Worm (Caenorhabditis elegans) whole organism, late embryonic: Measurements from ENCODE around the gene sre-19.

ENCODE experiments used
- C08G9.2 ChIP-seq: sonication (generic microtip); optimal IDR thresholded peaks from 2 replicates; lab custom pipeline; 2016; ENCODE audit warnings: mild to moderate bottlenecking, missing genetic modification characterization, moderate library complexity, missing compliant biosample characterization
- F13H6.1 ChIP-seq: sonication (generic microtip); optimal IDR thresholded peaks from 2 replicates; lab custom pipeline; 2016; ENCODE audit warnings: missing genetic modification characterization, missing compliant biosample characterization
- K02D7.2 ChIP-seq: sonication (generic microtip); optimal IDR thresholded peaks from 2 replicates; lab custom pipeline; 2017; ENCODE audit warnings: mild to moderate bottlenecking, missing genetic modification characterization, missing compliant biosample characterization
- K09A11.1 ChIP-seq: sonication (generic microtip); optimal IDR thresholded peaks from 2 replicates; lab custom pipeline; 2017; ENCODE audit warnings: antibody characterized with exemption, mild to moderate bottlenecking, missing genetic modification characterization, missing compliant biosample characterization; ENCODE audit not compliant: insufficient read depth
- ama-1 ChIP-seq: fragments of 150-350 bp; optimal IDR thresholded peaks from 2 replicates; lab custom pipeline; 2014
- ceh-18 ChIP-seq: sonication (generic microtip); optimal IDR thresholded peaks from 2 replicates; lab custom pipeline; 2016; ENCODE audit warnings: missing genetic modification characterization, missing compliant biosample characterization
- ceh-2 ChIP-seq: sonication (generic microtip); optimal IDR thresholded peaks from 2 replicates; lab custom pipeline; 2016; ENCODE audit warnings: missing genotype, missing genetic modification characterization, missing compliant biosample characterization
- ceh-34 ChIP-seq: sonication (generic microtip); optimal IDR thresholded peaks from 2 replicates; lab custom pipeline; 2016; ENCODE audit warnings: mild to moderate bottlenecking, missing genetic modification characterization, missing compliant biosample characterization
- ceh-48 ChIP-seq: sonication (generic microtip); optimal IDR thresholded peaks from 2 replicates; lab custom pipeline; 2016; ENCODE audit warnings: missing genetic modification characterization, inconsistent platforms, missing compliant biosample characterization
- ceh-9 ChIP-seq: sonication (generic microtip); optimal IDR thresholded peaks from 2 replicates; lab custom pipeline; 2016; ENCODE audit warnings: mild to moderate bottlenecking, missing genetic modification characterization, inconsistent platforms, missing compliant biosample characterization
- che-1 ChIP-seq: sonication (generic microtip); optimal IDR thresholded peaks from 2 replicates; lab custom pipeline; 2016; ENCODE audit warnings: mild to moderate bottlenecking, missing genetic modification characterization, missing compliant biosample characterization
- dmd-4 ChIP-seq: sonication (generic microtip); optimal IDR thresholded peaks from 2 replicates; lab custom pipeline; 2016; ENCODE audit warnings: borderline replicate concordance, missing genetic modification characterization, missing compliant biosample characterization
- elt-4 ChIP-seq: sonication (generic microtip); optimal IDR thresholded peaks from 2 replicates; lab custom pipeline; 2016; ENCODE audit warnings: missing genetic modification characterization, missing compliant biosample characterization
- ets-4 ChIP-seq: sonication (generic microtip); optimal IDR thresholded peaks from 2 replicates; lab custom pipeline; 2016; ENCODE audit warnings: missing genetic modification characterization, missing compliant biosample characterization
- eyg-1 ChIP-seq: sonication (generic microtip); optimal IDR thresholded peaks from 2 replicates; lab custom pipeline; 2016; ENCODE audit warnings: missing genotype, missing genetic modification characterization, missing compliant biosample characterization
- fkh-10 ChIP-seq: fragments of 150-350 bp; optimal IDR thresholded peaks from 2 replicates; lab custom pipeline; 2014; ENCODE audit warnings: missing biosample characterization, missing genetic modification reagents, missing genetic modification characterization
- fkh-6 ChIP-seq: sonication (generic microtip); optimal IDR thresholded peaks from 2 replicates; lab custom pipeline; 2016; ENCODE audit warnings: missing genetic modification characterization, missing compliant biosample characterization
- gmeb-2 ChIP-seq: sonication (generic microtip); optimal IDR thresholded peaks from 2 replicates; lab custom pipeline; 2016; ENCODE audit warnings: missing genetic modification characterization, inconsistent platforms, missing compliant biosample characterization
- hlh-13 ChIP-seq: fragments of 200-800 bp; sonication (Bioruptor generic); optimal IDR thresholded peaks from 2 replicates; lab custom pipeline; 2018; ENCODE audit warnings: mild to moderate bottlenecking, missing genetic modification characterization, missing compliant biosample characterization
- hlh-15 ChIP-seq: sonication (generic microtip); optimal IDR thresholded peaks from 2 replicates; lab custom pipeline; 2016; ENCODE audit warnings: missing genetic modification characterization, missing compliant biosample characterization
- hlh-30 ChIP-seq: sonication (generic microtip); optimal IDR thresholded peaks from 2 replicates; lab custom pipeline; 2017; ENCODE audit warnings: antibody characterized with exemption, missing genetic modification characterization, missing compliant biosample characterization; ENCODE audit not compliant: insufficient read depth
- hlh-6 ChIP-seq: sonication (generic microtip); optimal IDR thresholded peaks from 2 replicates; lab custom pipeline; 2016; ENCODE audit warnings: missing genotype, missing genetic modification characterization, missing compliant biosample characterization
- hlh-8 ChIP-seq: sonication (generic microtip); optimal IDR thresholded peaks from 2 replicates; lab custom pipeline; 2016; ENCODE audit warnings: missing genotype, missing genetic modification characterization, missing compliant biosample characterization
- lim-6 ChIP-seq: sonication (generic microtip); optimal IDR thresholded peaks from 2 replicates; lab custom pipeline; 2016; ENCODE audit warnings: missing genetic modification characterization, missing compliant biosample characterization
- lin-11 ChIP-seq: fragments of 200-800 bp; sonication (Bioruptor generic); optimal IDR thresholded peaks from 2 replicates; lab custom pipeline; 2018; ENCODE audit warnings: mild to moderate bottlenecking, missing genetic modification characterization, missing compliant biosample characterization
- nfya-1 ChIP-seq: sonication (generic microtip); optimal IDR thresholded peaks from 2 replicates; lab custom pipeline; 2017; ENCODE audit warnings: missing genetic modification characterization, mild to moderate bottlenecking, missing compliant biosample characterization, antibody characterized with exemption, moderate library complexity
- nhr-11 ChIP-seq: fragments of 150-350 bp; optimal IDR thresholded peaks from 2 replicates; lab custom pipeline; 2014; ENCODE audit warnings: missing biosample characterization, missing genetic modification characterization
- nhr-232 ChIP-seq: sonication (generic microtip); optimal IDR thresholded peaks from 2 replicates; lab custom pipeline; 2016; ENCODE audit warnings: missing genetic modification characterization, missing compliant biosample characterization
- npax-4 ChIP-seq: sonication (generic microtip); optimal IDR thresholded peaks from 2 replicates; lab custom pipeline; 2016; ENCODE audit warnings: missing genetic modification characterization, missing compliant biosample characterization
- odd-2 ChIP-seq: sonication (generic microtip); optimal IDR thresholded peaks from 2 replicates; lab custom pipeline; 2017; ENCODE audit warnings: antibody characterized with exemption, mild to moderate bottlenecking, missing genetic modification characterization, missing compliant biosample characterization
- pax-1 ChIP-seq: fragments of 150-350 bp; optimal IDR thresholded peaks from 2 replicates; lab custom pipeline; 2014; ENCODE audit warnings: missing biosample characterization, missing genetic modification characterization
- pha-2 ChIP-seq: sonication (generic microtip); optimal IDR thresholded peaks from 2 replicates; lab custom pipeline; 2017; ENCODE audit warnings: mild to moderate bottlenecking, missing genetic modification characterization, missing compliant biosample characterization
- pqm-1 ChIP-seq: sonication (generic microtip); optimal IDR thresholded peaks from 2 replicates; lab custom pipeline; 2016; ENCODE audit warnings: missing genetic modification characterization, missing compliant biosample characterization
- pros-1 ChIP-seq: fragments of 150-350 bp; optimal IDR thresholded peaks from 2 replicates; lab custom pipeline; 2014; ENCODE audit warnings: missing biosample characterization, missing genetic modification reagents, missing genetic modification characterization
- rnt-1 ChIP-seq: sonication (generic microtip); optimal IDR thresholded peaks from 2 replicates; lab custom pipeline; 2016; ENCODE audit warnings: missing genetic modification characterization, missing compliant biosample characterization
- sdc-2 ChIP-seq: sonication (generic microtip); optimal IDR thresholded peaks from 2 replicates; lab custom pipeline; 2016; ENCODE audit warnings: missing genotype, missing genetic modification characterization, missing compliant biosample characterization
- sox-2 ChIP-seq: fragments of 200-800 bp; sonication (Bioruptor generic); IDR thresholded peaks from 2 replicates; pipeline ENCODE4 v1.3.6; 2022; ENCODE audit warnings: missing genetic modification reagents, missing genetic modification characterization, missing compliant biosample characterization
- sox-4 ChIP-seq: sonication (generic microtip); optimal IDR thresholded peaks from 2 replicates; lab custom pipeline; 2017; ENCODE audit warnings: mild to moderate bottlenecking, missing genetic modification characterization, inconsistent platforms, missing compliant biosample characterization
- ttx-3 ChIP-seq: sonication (generic microtip); optimal IDR thresholded peaks from 2 replicates; lab custom pipeline; 2016; ENCODE audit warnings: missing genetic modification reagents, missing genetic modification characterization, missing compliant biosample characterization
- unc-3 ChIP-seq, 2 experiments: fragments of 200-800 bp in 1 of 2; sonication (Bioruptor generic) in 1 of 2; sonication (generic microtip) in 1 of 2; conservative IDR thresholded peaks in 1 of 2; optimal IDR thresholded peaks in 1 of 2; 2 replicates each; pipeline versions ENCODE4 v1.3.6 to Lab custom; 2016 to 2022; ENCODE audit warnings: missing compliant biosample characterization in 2 of 2, missing genetic modification characterization in 2 of 2, missing genetic modification reagents in 1 of 2
- unc-86 ChIP-seq: sonication (generic microtip); optimal IDR thresholded peaks from 2 replicates; lab custom pipeline; 2016; ENCODE audit warnings: missing genetic modification characterization, missing compliant biosample characterization
- zip-5 ChIP-seq: sonication (generic microtip); optimal IDR thresholded peaks from 2 replicates; lab custom pipeline; 2016; ENCODE audit warnings: missing genetic modification characterization, missing compliant biosample characterization
- ztf-16 ChIP-seq: sonication (generic microtip); optimal IDR thresholded peaks from 2 replicates; lab custom pipeline; 2017; ENCODE audit warnings: missing genetic modification characterization, missing compliant biosample characterization

The sre-19 gene

ce11 chrIV:12238851-12239250 is at the start of gene sre-19:
Gene sre-19 (minus strand): TSS chrIV:12238951.
- TF ChIP-seq F13H6.1 (tag; lab: Kevin White, UChicago) = no peak
- TF ChIP-seq eyg-1 (tag; lab: Kevin White, UChicago) = no peak
- TF ChIP-seq elt-4 (tag; lab: Kevin White, UChicago) = no peak
- TF ChIP-seq ztf-16 (tag; lab: Kevin White, UChicago) = no peak
- no peak for TF ChIP-seq fkh-6 (tag; lab: Kevin White, UChicago)
- TF ChIP-seq C08G9.2 (tag; lab: Kevin White, UChicago) = no peak
- no peak for TF ChIP-seq rnt-1 (tag; lab: Kevin White, UChicago)
- no peak for TF ChIP-seq pros-1 (tag; lab: Kevin White, UChicago)
- TF ChIP-seq K09A11.1 (tag; lab: Kevin White, UChicago) = no peak
- TF ChIP-seq ceh-9 (tag; lab: Kevin White, UChicago) = no peak
- TF ChIP-seq nhr-232 = no peak
- TF ChIP-seq gmeb-2 (tag; lab: Kevin White, UChicago) = no peak
- no peak for TF ChIP-seq hlh-6 (tag; lab: Kevin White, UChicago)
- no peak for TF ChIP-seq ceh-18 (tag; lab: Kevin White, UChicago)
- TF ChIP-seq ceh-34 (tag; lab: Kevin White, UChicago) = no peak
- TF ChIP-seq ama-1 = no peak
- no peak for TF ChIP-seq fkh-10 (GFP tag; lab: Kevin White, UChicago)
- TF ChIP-seq dmd-4 (tag; lab: Kevin White, UChicago) = no peak

- no peak for TF ChIP-seq hlh-30 (tag; lab: Kevin White, UChicago)
Observed at ce11 chrIV:12287628-12288027, 48.9 kb upstream of the sre-19 start, which contains the start of gene erl-1. Gene erl-1 (plus strand): TSS chrIV:12287928.

- TF ChIP-seq sox-4 (tag; lab: Kevin White, UChicago) (no peak), pax-1 (no peak), unc-86 (tag; lab: Kevin White, UChicago) (no peak), sdc-2 (tag; lab: Kevin White, UChicago) (no peak), nfya-1 (tag; lab: Kevin White, UChicago) (no peak), ceh-2 (tag; lab: Kevin White, UChicago) (no peak), ceh-9 (tag; lab: Kevin White, UChicago) (no peak), hlh-13 (GFP tag; lab: Kevin White, UChicago) (no peak), ets-4 (tag; lab: Kevin White, UChicago) (no peak), odd-2 (tag; lab: Kevin White, UChicago) (no peak), K02D7.2 (tag; lab: Kevin White, UChicago) (no peak), nhr-11 (no peak), ttx-3 (tag; lab: Kevin White, UChicago) (no peak), lin-11 (no peak), ama-1 (no peak), unc-3 (GFP tag; conservative IDR thresholded peaks at IDR 0.05; lab: Robert Waterston, UW) (no peak), unc-3 (tag; optimal IDR thresholded peaks at IDR 0.05; lab: Kevin White, UChicago) (no peak), zip-5 (tag; lab: Kevin White, UChicago) (no peak)
Observed at ce11 chrIV:12282873-12283272, 44.1 kb upstream of the sre-19 start, which contains the start of gene hpo-12. Gene hpo-12 (plus strand): TSS chrIV:12283173.

- TF ChIP-seq hlh-8 (tag; lab: Kevin White, UChicago) (no peak), sox-2 (GFP tag; lab: Robert Waterston, UW) (no peak), ceh-9 (tag; lab: Kevin White, UChicago) (no peak), pha-2 (tag; lab: Kevin White, UChicago) (no peak), hlh-15 (tag; lab: Kevin White, UChicago) (no peak), npax-4 (tag; lab: Kevin White, UChicago) (no peak), ceh-48 (tag; lab: Kevin White, UChicago) (no peak), hlh-13 (GFP tag; lab: Kevin White, UChicago) (no peak), pqm-1 (tag; lab: Kevin White, UChicago) (no peak), nhr-232 (no peak), lim-6 (tag; lab: Kevin White, UChicago) (no peak), che-1 (tag; lab: Kevin White, UChicago) (no peak), ceh-2 (tag; lab: Kevin White, UChicago) (no peak), ceh-18 (tag; lab: Kevin White, UChicago) (no peak), unc-3 (GFP tag; conservative IDR thresholded peaks at IDR 0.05; lab: Robert Waterston, UW) (no peak), unc-3 (tag; optimal IDR thresholded peaks at IDR 0.05; lab: Kevin White, UChicago) (no peak), F13H6.1 (tag; lab: Kevin White, UChicago) (no peak)
Observed at ce11 chrIV:12282157-12282789, 43.5 kb upstream of the sre-19 start, which contains the start of the genes C42C1.12 and C42C1.19. Gene C42C1.12 (minus strand): TSS chrIV:12282207. Gene C42C1.19 (plus strand): TSS chrIV:12282739.
